Fruit fly (Drosophila melanogaster) whole organism, embryonic: Measurements from ENCODE around the gene Larp7.

ENCODE experiments used
- Abd-B ChIP-seq: fragments of 200-800 bp; sonication (Bioruptor generic); optimal IDR thresholded peaks from 2 replicates; lab custom pipeline; 2018; ENCODE audit warnings: missing biosample characterization, mild to moderate bottlenecking, missing genetic modification characterization, moderate library complexity
- Aef1 ChIP-seq: fragments of 200-800 bp; sonication (Bioruptor generic); IDR thresholded peaks from 3 replicates; pipeline ENCODE4 v1.3.6; 2022; ENCODE audit warnings: missing biosample characterization, missing genetic modification characterization
- CG12659 ChIP-seq: fragments of 200-800 bp; sonication (Bioruptor generic); optimal IDR thresholded peaks from 3 replicates; lab custom pipeline; 2017; ENCODE audit warnings: mild to moderate bottlenecking, missing biosample characterization, missing genetic modification reagents, missing genetic modification characterization
- CG13287 ChIP-seq: fragments of 200-800 bp; sonication (Bioruptor generic); IDR thresholded peaks from 2 replicates; pipeline ENCODE4 v1.3.6; 2022; ENCODE audit warnings: missing biosample characterization, missing genetic modification characterization; ENCODE audit not compliant: partially characterized antibody
- CG14710 ChIP-seq: fragments of 200-800 bp; sonication (Bioruptor generic); optimal IDR thresholded peaks from 3 replicates; lab custom pipeline; 2019; ENCODE audit warnings: missing biosample characterization, mild to moderate bottlenecking, missing genetic modification characterization, moderate library complexity
- CG15601 ChIP-seq: fragments of 200-800 bp; sonication (Bioruptor generic); optimal IDR thresholded peaks from 3 replicates; lab custom pipeline; 2019; ENCODE audit warnings: missing biosample characterization, mild to moderate bottlenecking, missing genetic modification characterization, moderate library complexity
- CG16863 ChIP-seq: fragments of 200-800 bp; sonication (Bioruptor generic); optimal IDR thresholded peaks from 3 replicates; lab custom pipeline; 2016; ENCODE audit warnings: missing biosample characterization, missing genetic modification characterization
- CG17829 ChIP-seq: fragments of 200-800 bp; optimal IDR thresholded peaks from 2 replicates; lab custom pipeline; 2019; ENCODE audit warnings: missing biosample characterization, mild to moderate bottlenecking, missing genetic modification characterization, moderate library complexity
- CG1792 ChIP-seq: fragments of 200-800 bp; sonication (Bioruptor generic); optimal IDR thresholded peaks from 2 replicates; lab custom pipeline; 2016; ENCODE audit warnings: missing biosample characterization, missing genetic modification characterization
- CG2116 ChIP-seq: fragments of 200-800 bp; sonication (Bioruptor generic); optimal IDR thresholded peaks from 3 replicates; lab custom pipeline; 2018; ENCODE audit warnings: missing biosample characterization, mild to moderate bottlenecking, missing genetic modification characterization
- CG34224 ChIP-seq: fragments of 200-800 bp; sonication (Bioruptor generic); IDR thresholded peaks from 3 replicates; pipeline ENCODE4 v1.3.6; 2022; ENCODE audit warnings: missing biosample characterization, missing genetic modification characterization; ENCODE audit not compliant: partially characterized antibody
- CG34376 ChIP-seq: fragments of 200-800 bp; sonication (Bioruptor generic); optimal IDR thresholded peaks from 2 replicates; lab custom pipeline; 2018; ENCODE audit warnings: missing biosample characterization, mild to moderate bottlenecking, missing genetic modification characterization
- CG6654 ChIP-seq: fragments of 200-800 bp; sonication (Bioruptor generic); optimal IDR thresholded peaks from 2 replicates; lab custom pipeline; 2017; ENCODE audit warnings: missing biosample characterization, mild to moderate bottlenecking, missing genetic modification characterization
- CG7963 ChIP-seq: fragments of 200-800 bp; sonication (Bioruptor generic); IDR thresholded peaks from 3 replicates; pipeline ENCODE4 v1.3.6; 2022; ENCODE audit warnings: missing biosample characterization, missing genetic modification characterization; ENCODE audit not compliant: partially characterized antibody
- CG9727 ChIP-seq: fragments of 200-800 bp; sonication (Bioruptor generic); optimal IDR thresholded peaks from 3 replicates; lab custom pipeline; 2017; ENCODE audit warnings: missing biosample characterization, mild to moderate bottlenecking, missing genetic modification characterization
- CG9797 ChIP-seq: fragments of 200-800 bp; sonication (Bioruptor generic); optimal IDR thresholded peaks from 3 replicates; lab custom pipeline; 2018; ENCODE audit warnings: missing biosample characterization, mild to moderate bottlenecking, missing genetic modification characterization
- CTCF ChIP-seq: fragments of 200-800 bp; sonication (Bioruptor generic); optimal IDR thresholded peaks from 2 replicates; lab custom pipeline; 2017; ENCODE audit warnings: missing biosample characterization, mild to moderate bottlenecking, missing genetic modification characterization, moderate library complexity
- Dek ChIP-seq: fragments of 200-800 bp; sonication (Bioruptor generic); optimal IDR thresholded peaks from 3 replicates; lab custom pipeline; 2019; ENCODE audit warnings: missing biosample characterization, mild to moderate bottlenecking, missing genetic modification characterization, moderate library complexity
- HLH54F ChIP-seq: fragments of 200-800 bp; sonication (Bioruptor generic); optimal IDR thresholded peaks from 3 replicates; lab custom pipeline; 2016; ENCODE audit warnings: missing biosample characterization, missing genetic modification characterization
- MBD-R2 ChIP-seq: fragments of 200-800 bp; sonication (Bioruptor generic); IDR thresholded peaks from 2 replicates; pipeline ENCODE4 v1.3.6; 2022; ENCODE audit warnings: missing biosample characterization, missing genetic modification characterization
- MESR4 ChIP-seq: fragments of 200-800 bp; sonication (Bioruptor generic); optimal IDR thresholded peaks from 2 replicates; lab custom pipeline; 2018; ENCODE audit warnings: missing biosample characterization, mild to moderate bottlenecking, missing genetic modification characterization, moderate library complexity
- MTF-1 ChIP-seq: fragments of 200-800 bp; sonication (Bioruptor generic); optimal IDR thresholded peaks from 2 replicates; lab custom pipeline; 2018; ENCODE audit warnings: missing biosample characterization, mild to moderate bottlenecking, missing genetic modification characterization, borderline replicate concordance
- NfI ChIP-seq: fragments of 200-800 bp; sonication (Bioruptor generic); optimal IDR thresholded peaks from 3 replicates; lab custom pipeline; 2018; ENCODE audit warnings: missing biosample characterization, mild to moderate bottlenecking, missing genetic modification characterization, moderate library complexity
- Opbp ChIP-seq: fragments of 200-800 bp; sonication (Bioruptor generic); IDR thresholded peaks from 3 replicates; pipeline ENCODE4 v1.3.6; 2022; ENCODE audit warnings: missing biosample characterization, missing genetic modification characterization; ENCODE audit not compliant: partially characterized antibody
- Xbp1 ChIP-seq: fragments of 200-800 bp; sonication (Bioruptor generic); optimal IDR thresholded peaks from 3 replicates; lab custom pipeline; 2016; ENCODE audit warnings: missing biosample characterization, mild to moderate bottlenecking, missing genetic modification characterization
- YL-1 ChIP-seq: fragments of 200-800 bp; sonication (Bioruptor generic); optimal IDR thresholded peaks from 3 replicates; lab custom pipeline; 2017; ENCODE audit warnings: missing biosample characterization, mild to moderate bottlenecking, missing genetic modification characterization
- aop ChIP-seq: fragments of 200-800 bp; sonication (Bioruptor generic); IDR thresholded peaks from 2 replicates; pipeline ENCODE4 v1.3.6; 2022; ENCODE audit warnings: missing biosample characterization, missing genetic modification characterization
- bbx ChIP-seq: fragments of 200-800 bp; sonication (Bioruptor generic); IDR thresholded peaks from 2 replicates; pipeline ENCODE4 v1.3.6; 2022; ENCODE audit warnings: missing biosample characterization, missing genetic modification characterization; ENCODE audit not compliant: partially characterized antibody
- bowl ChIP-seq: fragments of 200-800 bp; sonication (Bioruptor generic); IDR thresholded peaks from 2 replicates; pipeline ENCODE4 v1.3.6; 2022; ENCODE audit warnings: missing biosample characterization, missing genetic modification characterization
- cato ChIP-seq: fragments of 200-800 bp; sonication (Bioruptor generic); optimal IDR thresholded peaks from 2 replicates; lab custom pipeline; 2016; ENCODE audit warnings: missing biosample characterization, missing genetic modification characterization, borderline replicate concordance
- chinmo ChIP-seq: fragments of 200-800 bp; sonication (Bioruptor generic); IDR thresholded peaks from 4 replicates; pipeline ENCODE4 v1.3.6; 2022; ENCODE audit warnings: missing biosample characterization, missing genetic modification characterization; ENCODE audit not compliant: partially characterized antibody
- eyg ChIP-seq: fragments of 200-800 bp; sonication (Bioruptor generic); optimal IDR thresholded peaks from 3 replicates; lab custom pipeline; 2016; ENCODE audit warnings: missing biosample characterization, missing genetic modification characterization
- gfzf ChIP-seq: fragments of 200-800 bp; sonication (Bioruptor generic); optimal IDR thresholded peaks from 2 replicates; lab custom pipeline; 2016; ENCODE audit warnings: missing biosample characterization, mild to moderate bottlenecking, missing genetic modification characterization, moderate library complexity
- hb ChIP-seq: fragments of 200-800 bp; sonication (Bioruptor generic); IDR thresholded peaks from 3 replicates; pipeline ENCODE4 v1.3.6; 2022; ENCODE audit warnings: missing biosample characterization, missing genetic modification characterization; ENCODE audit not compliant: partially characterized antibody
- knrl ChIP-seq: fragments of 200-800 bp; sonication (Bioruptor generic); IDR thresholded peaks from 3 replicates; pipeline ENCODE4 v1.3.6; 2022; ENCODE audit warnings: missing biosample characterization, missing genetic modification characterization; ENCODE audit not compliant: partially characterized antibody
- mld ChIP-seq: fragments of 200-800 bp; sonication (Bioruptor generic); IDR thresholded peaks from 3 replicates; pipeline ENCODE4 v1.3.6; 2022; ENCODE audit warnings: missing biosample characterization, missing genetic modification characterization; ENCODE audit not compliant: partially characterized antibody
- pan ChIP-seq, 4 experiments: fragments of >200 bp in 3 of 4; fragments of 200-800 bp in 1 of 4; sonication (Bioruptor generic) in 1 of 4; optimal IDR thresholded peaks in 3 of 4; IDR thresholded peaks in 1 of 4; 2 replicates each; pipeline versions ENCODE4 v1.3.6 to Lab custom; 2017 to 2022; ENCODE audit warnings: missing biosample characterization in 2 of 4, missing genetic modification characterization in 2 of 4, mixed read lengths in 1 of 4
- pzg ChIP-seq: fragments of 200-800 bp; sonication (Bioruptor generic); optimal IDR thresholded peaks from 3 replicates; lab custom pipeline; 2018; ENCODE audit warnings: missing biosample characterization, mild to moderate bottlenecking, missing genetic modification characterization, moderate library complexity
- row ChIP-seq: fragments of 200-800 bp; sonication (Bioruptor generic); IDR thresholded peaks from 3 replicates; pipeline ENCODE4 v1.3.6; 2022; ENCODE audit warnings: missing biosample characterization, missing genetic modification characterization
- run ChIP-seq: fragments of 200-800 bp; sonication (Bioruptor generic); optimal IDR thresholded peaks from 3 replicates; lab custom pipeline; 2018; ENCODE audit warnings: missing biosample characterization, mild to moderate bottlenecking, missing genetic modification characterization
- sqz ChIP-seq: fragments of 200-800 bp; sonication (Bioruptor generic); optimal IDR thresholded peaks from 3 replicates; lab custom pipeline; 2018; ENCODE audit warnings: missing biosample characterization, mild to moderate bottlenecking, missing genetic modification characterization
- ssp ChIP-seq: fragments of 200-800 bp; sonication (Bioruptor generic); IDR thresholded peaks from 2 replicates; pipeline ENCODE4 v1.3.6; 2022; ENCODE audit warnings: missing biosample characterization, missing genetic modification characterization
- stwl ChIP-seq: fragments of 200-800 bp; sonication (Bioruptor generic); optimal IDR thresholded peaks from 3 replicates; lab custom pipeline; 2018; ENCODE audit warnings: missing biosample characterization, mild to moderate bottlenecking, missing genetic modification characterization, moderate library complexity
- tup ChIP-seq: fragments of 200-800 bp; sonication (Bioruptor generic); optimal IDR thresholded peaks from 2 replicates; lab custom pipeline; 2016; ENCODE audit warnings: missing biosample characterization, mild to moderate bottlenecking, missing genetic modification characterization, moderate library complexity
- tx ChIP-seq: fragments of 200-800 bp; sonication (Bioruptor generic); optimal IDR thresholded peaks from 2 replicates; lab custom pipeline; 2016; ENCODE audit warnings: missing biosample characterization, missing genetic modification characterization
- vnd ChIP-seq: fragments of 200-800 bp; sonication (Bioruptor generic); IDR thresholded peaks from 3 replicates; pipeline ENCODE4 v1.3.6; 2022; ENCODE audit warnings: missing biosample characterization, missing genetic modification characterization; ENCODE audit not compliant: partially characterized antibody
- zen ChIP-seq: fragments of 200-800 bp; sonication (Bioruptor generic); optimal IDR thresholded peaks from 3 replicates; lab custom pipeline; 2018; ENCODE audit warnings: missing biosample characterization, mild to moderate bottlenecking, missing genetic modification characterization, moderate library complexity
- zfh1 ChIP-seq: fragments of 200-800 bp; sonication (Bioruptor generic); IDR thresholded peaks from 3 replicates; pipeline ENCODE4 v1.3.6; 2022; ENCODE audit warnings: missing biosample characterization, missing genetic modification characterization

Larp7 gene

dm6 chrX:9255964-9256520 is 12.4 kb downstream of the Larp7 start, which contains the start of gene ric8a:
Gene ric8a (plus strand): TSS chrX:9256168.
- TF ChIP-seq Aef1 (GFP tag; lab: Robert Waterston, UW) = 0 out of 3 replicates have a peak, but pooled peaks have one; percentile 17
- TF ChIP-seq mld (GFP tag; lab: Robert Waterston, UW) = peak; percentile 65; the same call in 2 of the 3 replicates
- TF ChIP-seq CG13287 = peak; percentile 81
- TF ChIP-seq Opbp = peak; percentile 86
- TF ChIP-seq ssp = no peak
- TF ChIP-seq zfh1 = 0 out of 3 replicates have a peak, but pooled peaks have one; percentile 21
- TF ChIP-seq zen (tag; lab: Kevin White, UChicago) = peak; percentile 68
- peak; percentile 37 for TF ChIP-seq YL-1 (GFP tag; lab: Kevin White, UChicago)
- TF ChIP-seq CG16863 = no peak
- peak; percentile 10 for TF ChIP-seq CTCF
- peak; percentile 30 for TF ChIP-seq CG12659 (GFP tag; lab: Kevin White, UChicago)
- TF ChIP-seq CG34224 (GFP tag; lab: Robert Waterston, UW) = peak; percentile 66
- TF ChIP-seq MTF-1 = no peak
- TF ChIP-seq bbx (GFP tag; lab: Robert Waterston, UW) = peak; percentile 77
- no peak for TF ChIP-seq cato
- TF ChIP-seq stwl = peak; percentile 52
- peak; percentile 85 for TF ChIP-seq row (GFP tag; lab: Robert Waterston, UW)
- TF ChIP-seq CG15601 (tag; lab: Kevin White, UChicago) = peak; percentile 21
- peak; percentile 7 for TF ChIP-seq Xbp1 (GFP tag; lab: Kevin White, UChicago)
- TF ChIP-seq MBD-R2 (GFP tag; lab: Robert Waterston, UW) = peak; percentile 79
- TF ChIP-seq CG1792 (GFP tag; lab: Kevin White, UChicago) = no peak
- TF ChIP-seq CG6654 (GFP tag; lab: Kevin White, UChicago) = no peak
- TF ChIP-seq pan (optimal IDR thresholded peaks at IDR 0.05; lab: Kevin White, UChicago) = no peak
- no peak for TF ChIP-seq pan (GFP tag; optimal IDR thresholded peaks at IDR 0.05 in 1 of 2, IDR thresholded peaks at IDR 0.05 in 1 of 2)
- peak; percentile 21 for TF ChIP-seq CG2116 (GFP tag; lab: Kevin White, UChicago)
- TF ChIP-seq CG34376 (GFP tag; lab: Kevin White, UChicago) = no peak
- peak; percentile 26 for TF ChIP-seq Dek (tag; lab: Kevin White, UChicago)
- no peak for TF ChIP-seq CG9727 (GFP tag; lab: Kevin White, UChicago)
- TF ChIP-seq vnd (GFP tag; lab: Robert Waterston, UW) = peak; percentile 75
- no peak for TF ChIP-seq run (tag; lab: Kevin White, UChicago)
- peak; percentile 85 for TF ChIP-seq knrl (GFP tag; lab: Robert Waterston, UW)
- TF ChIP-seq tx = no peak
- TF ChIP-seq CG9797 (GFP tag; lab: Kevin White, UChicago) = peak; percentile 70
- peak; percentile 54 for TF ChIP-seq pzg
- TF ChIP-seq eyg (GFP tag; lab: Kevin White, UChicago) = no peak
- TF ChIP-seq chinmo = 0 out of 4 replicates have a peak, but pooled peaks have one; percentile 49
- TF ChIP-seq MESR4 (GFP tag; lab: Kevin White, UChicago) = peak; percentile 76
- TF ChIP-seq NfI = no peak
- TF ChIP-seq Abd-B (GFP tag; lab: Kevin White, UChicago) = peak; percentile 32
- TF ChIP-seq CG7963 (GFP tag; lab: Robert Waterston, UW) = peak; percentile 51; the same call in 1 of the 3 replicates
- TF ChIP-seq sqz (GFP tag; lab: Kevin White, UChicago) = peak; percentile 61
- no peak for TF ChIP-seq HLH54F
- TF ChIP-seq aop (GFP tag; lab: Robert Waterston, UW) = no peak
- TF ChIP-seq bowl (GFP tag; lab: Robert Waterston, UW) = no peak
- peak; percentile 66 for TF ChIP-seq hb
- peak; percentile 23 for TF ChIP-seq CG17829 (tag; lab: Kevin White, UChicago)
- TF ChIP-seq CG14710 (tag; lab: Kevin White, UChicago) = peak; percentile 67
- no peak for TF ChIP-seq tup (GFP tag; lab: Kevin White, UChicago)
- TF ChIP-seq gfzf (GFP tag; lab: Kevin White, UChicago) = peak; percentile 58
